Fruit fly (Drosophila melanogaster): ENCODE results near the gene loaf.

- TF ChIP-seq CG8478 (optimal IDR thresholded peaks at IDR 0.05) (no peak), usp (GFP tag; optimal IDR thresholded peaks at IDR 0.05) (no peak), psq (optimal IDR thresholded peaks at IDR 0.05) (no peak), Dll (optimal IDR thresholded peaks at IDR 0.05) (no peak), pan (optimal IDR thresholded peaks at IDR 0.05) (no peak), EcR (GFP tag; optimal IDR thresholded peaks at IDR 0.05) (no peak)
Observed at dm6 chr3L:11751005-11751404, 15.0 kb downstream of the loaf start, which contains the start of gene Gr68a.

Measured in whole organism.